Fruit fly (Drosophila melanogaster) Kc167 (cell line): ENCODE results near the gene ssp.

Source experiments
- Myc ChIP-seq: fragments of >200 bp; optimal IDR thresholded peaks from 2 replicates; lab custom pipeline; 2017; ENCODE audit warnings: missing external identifiers
- h ChIP-seq: fragments of >200 bp; optimal IDR thresholded peaks from 3 replicates; lab custom pipeline; 2018; ENCODE audit warnings: missing external identifiers
- insv ChIP-seq: fragments of >200 bp; optimal IDR thresholded peaks from 3 replicates; lab custom pipeline; 2018; ENCODE audit warnings: missing external identifiers
- psq ChIP-seq: fragments of >200 bp; optimal IDR thresholded peaks from 2 replicates; lab custom pipeline; 2017; ENCODE audit warnings: missing external identifiers
- ttk ChIP-seq: sonication (Bioruptor generic); optimal IDR thresholded peaks from 2 replicates; lab custom pipeline; 2017; ENCODE audit warnings: missing external identifiers

- TF ChIP-seq insv (lab: Kevin White, UChicago) (no peak), h (lab: Kevin White, UChicago) (no peak), psq (no peak), Myc (lab: Kevin White, UChicago) (no peak), ttk (lab: Kevin White, UChicago) (no peak)
These were observed 32.9 kb upstream of the ssp start for dm6 chr3L:12084969-12085690.
